Worm (Caenorhabditis elegans) whole organism, young adult: Measurements from ENCODE around the gene btb-18.
A peak's percentile ranks its signal among the peaks of the same experiment; 100 is the strongest.

Experiments
- C06A6.2 ChIP-seq: fragments of 200-800 bp; sonication (Bioruptor generic); conservative IDR thresholded peaks from 2 replicates; pipeline ENCODE4 v1.3.6; 2022; ENCODE audit warnings: missing genetic modification characterization, missing compliant biosample characterization
- C17E4.6 ChIP-seq: fragments of 200-800 bp; sonication (Bioruptor generic); IDR thresholded peaks from 2 replicates; pipeline ENCODE4 v1.3.6; 2022; ENCODE audit warnings: missing genetic modification reagents, missing genetic modification characterization, missing compliant biosample characterization
- D2030.7 ChIP-seq: fragments of 200-800 bp; sonication (Bioruptor generic); IDR thresholded peaks from 2 replicates; pipeline ENCODE4 v1.3.6; 2022; ENCODE audit warnings: missing genetic modification reagents, missing genetic modification characterization, missing compliant biosample characterization
- F10E7.11 ChIP-seq: sonication (generic microtip); optimal IDR thresholded peaks from 2 replicates; lab custom pipeline; 2017; ENCODE audit warnings: mild to moderate bottlenecking, missing genetic modification characterization, moderate library complexity, missing compliant biosample characterization
- F23B12.7 ChIP-seq: sonication (generic microtip); optimal IDR thresholded peaks from 2 replicates; lab custom pipeline; 2017; ENCODE audit warnings: missing genetic modification characterization, mild to moderate bottlenecking, missing compliant biosample characterization, antibody characterized with exemption, moderate library complexity; ENCODE audit not compliant: insufficient read depth
- F33H1.4 ChIP-seq: fragments of 200-800 bp; sonication (Bioruptor generic); IDR thresholded peaks from 2 replicates; pipeline ENCODE4 v1.3.6; 2022; ENCODE audit warnings: missing genetic modification reagents, missing genetic modification characterization, missing compliant biosample characterization
- F49E8.2 ChIP-seq: sonication (generic microtip); optimal IDR thresholded peaks from 3 replicates; lab custom pipeline; 2017; ENCODE audit warnings: missing genetic modification characterization, mild to moderate bottlenecking, missing compliant biosample characterization, antibody characterized with exemption, moderate library complexity; ENCODE audit not compliant: insufficient read depth
- T26A5.8 ChIP-seq: sonication (generic microtip); optimal IDR thresholded peaks from 2 replicates; lab custom pipeline; 2016; ENCODE audit warnings: missing genetic modification characterization, missing compliant biosample characterization
- Y53F4B.3 ChIP-seq: fragments of 200-800 bp; sonication (Bioruptor generic); IDR thresholded peaks from 2 replicates; pipeline ENCODE4 v1.3.6; 2022; ENCODE audit warnings: missing genetic modification reagents, missing genetic modification characterization, missing compliant biosample characterization
- Y67H2A.10 ChIP-seq: fragments of 200-800 bp; sonication (Bioruptor generic); conservative IDR thresholded peaks from 2 replicates; pipeline ENCODE4 v1.3.6; 2022; ENCODE audit warnings: missing genetic modification reagents, missing genetic modification characterization, missing compliant biosample characterization
- Y95B8A.8 ChIP-seq: fragments of 200-800 bp; sonication (Bioruptor generic); IDR thresholded peaks from 2 replicates; pipeline ENCODE4 v1.3.6; 2022; ENCODE audit warnings: missing genetic modification reagents, missing genetic modification characterization, missing compliant biosample characterization
- ZK185.1 ChIP-seq: sonication (generic microtip); optimal IDR thresholded peaks from 2 replicates; lab custom pipeline; 2016; ENCODE audit warnings: mild to moderate bottlenecking, missing genetic modification characterization, missing compliant biosample characterization; ENCODE audit not compliant: poor library complexity, severe bottlenecking
- attf-3 ChIP-seq: fragments of 200-800 bp; sonication (Bioruptor generic); conservative IDR thresholded peaks from 2 replicates; pipeline ENCODE4 v1.3.6; 2022; ENCODE audit warnings: missing genetic modification reagents, missing genetic modification characterization, missing compliant biosample characterization
- bed-1 ChIP-seq: fragments of 200-800 bp; sonication (Bioruptor generic); IDR thresholded peaks from 2 replicates; pipeline ENCODE4 v1.3.6; 2022; ENCODE audit warnings: missing genetic modification reagents, missing genetic modification characterization, missing compliant biosample characterization
- ceh-79 ChIP-seq: sonication (generic microtip); optimal IDR thresholded peaks from 2 replicates; lab custom pipeline; 2017; ENCODE audit warnings: mild to moderate bottlenecking, missing genetic modification characterization, missing compliant biosample characterization
- ceh-91 ChIP-seq: fragments of 200-800 bp; sonication (Bioruptor generic); IDR thresholded peaks from 2 replicates; pipeline ENCODE4 v1.3.6; 2022; ENCODE audit warnings: missing genetic modification reagents, missing genetic modification characterization, missing compliant biosample characterization
- egl-18 ChIP-seq: fragments of 200-800 bp; sonication (Bioruptor generic); IDR thresholded peaks from 2 replicates; pipeline ENCODE4 v1.3.6; 2022; ENCODE audit warnings: missing genetic modification reagents, missing genetic modification characterization, missing compliant biosample characterization
- hlh-12 ChIP-seq: sonication (generic microtip); optimal IDR thresholded peaks from 2 replicates; lab custom pipeline; 2016; ENCODE audit warnings: missing genetic modification characterization, missing compliant biosample characterization
- hmg-1.2 ChIP-seq: fragments of 200-800 bp; sonication (Bioruptor generic); IDR thresholded peaks from 2 replicates; pipeline ENCODE4 v1.3.6; 2022; ENCODE audit warnings: missing genetic modification reagents, missing genetic modification characterization, missing compliant biosample characterization
- hrde-1 ChIP-seq: sonication (generic microtip); optimal IDR thresholded peaks from 2 replicates; lab custom pipeline; 2016; ENCODE audit warnings: missing genetic modification characterization, mild to moderate bottlenecking, missing compliant biosample characterization, moderate library complexity, missing genotype, missing genetic modification reagents, borderline replicate concordance
- lin-35 ChIP-seq, 3 experiments: fragments of 150-350 bp in 2 of 3; sonication (generic microtip) in 1 of 3; optimal IDR thresholded peaks; 2 replicates each; lab custom pipeline; 2014 to 2018; ENCODE audit warnings: missing biosample characterization in 3 of 3, missing genetic modification characterization in 3 of 3, missing genetic modification reagents in 3 of 3
- lsl-1 ChIP-seq: fragments of 200-800 bp; sonication (Bioruptor generic); optimal IDR thresholded peaks from 2 replicates; lab custom pipeline; 2018; ENCODE audit warnings: mild to moderate bottlenecking, missing genetic modification characterization, moderate library complexity, missing compliant biosample characterization
- madf-6 ChIP-seq: fragments of 200-800 bp; sonication (Bioruptor generic); IDR thresholded peaks from 2 replicates; pipeline ENCODE4 v1.3.6; 2022; ENCODE audit warnings: missing genetic modification reagents, missing genetic modification characterization, missing compliant biosample characterization
- madf-8 ChIP-seq: fragments of 200-800 bp; sonication (Bioruptor generic); conservative IDR thresholded peaks from 2 replicates; pipeline ENCODE4 v1.3.6; 2022; ENCODE audit warnings: missing genetic modification reagents, missing genetic modification characterization, missing compliant biosample characterization
- nfya-1 ChIP-seq: sonication (generic microtip); optimal IDR thresholded peaks from 2 replicates; lab custom pipeline; 2017; ENCODE audit warnings: antibody characterized with exemption, missing compliant biosample characterization, missing genetic modification characterization, borderline replicate concordance; ENCODE audit not compliant: insufficient read depth
- nfyb-1 ChIP-seq: fragments of 200-800 bp; sonication (Bioruptor generic); IDR thresholded peaks from 2 replicates; pipeline ENCODE4 v1.3.6; 2022; ENCODE audit warnings: missing genetic modification reagents, missing genetic modification characterization, missing compliant biosample characterization
- nhr-80 ChIP-seq: sonication (generic microtip); optimal IDR thresholded peaks from 2 replicates; lab custom pipeline; 2016; ENCODE audit warnings: missing genetic modification characterization, missing compliant biosample characterization
- pha-4 ChIP-seq: fragments of 150-350 bp; sonication (generic microtip); optimal IDR thresholded peaks from 2 replicates; lab custom pipeline; 2014; ENCODE audit warnings: missing biosample characterization, missing genetic modification reagents, missing genetic modification characterization
- rcor-1 ChIP-seq: fragments of 200-800 bp; sonication (Bioruptor generic); IDR thresholded peaks from 2 replicates; pipeline ENCODE4 v1.3.6; 2022; ENCODE audit warnings: missing genetic modification reagents, missing genetic modification characterization, missing compliant biosample characterization
- rpc-1 ChIP-seq, 2 experiments: fragments of 150-350 bp in 1 of 2; sonication (generic microtip) in 1 of 2; optimal IDR thresholded peaks; 2 replicates each; lab custom pipeline; 2014 to 2018; ENCODE audit warnings: missing biosample characterization in 1 of 2, missing genetic modification characterization in 1 of 2, missing genetic modification reagents in 1 of 2, missing genotype in 1 of 2
- sdz-38 ChIP-seq: sonication (generic microtip); optimal IDR thresholded peaks from 2 replicates; lab custom pipeline; 2016; ENCODE audit warnings: missing genotype, missing genetic modification characterization, missing compliant biosample characterization
- snpc-1.1 ChIP-seq: sonication (generic microtip); optimal IDR thresholded peaks from 2 replicates; lab custom pipeline; 2017; ENCODE audit warnings: missing genetic modification characterization, mild to moderate bottlenecking, missing compliant biosample characterization, antibody characterized with exemption, moderate library complexity, missing genotype, missing genetic modification reagents; ENCODE audit not compliant: insufficient read depth
- somi-1 ChIP-seq: fragments of 200-800 bp; sonication (Bioruptor generic); optimal IDR thresholded peaks from 2 replicates; lab custom pipeline; 2018; ENCODE audit warnings: mild to moderate bottlenecking, missing genetic modification characterization, missing compliant biosample characterization
- tlf-1 ChIP-seq: fragments of 200-800 bp; sonication (Bioruptor generic); optimal IDR thresholded peaks from 2 replicates; lab custom pipeline; 2018; ENCODE audit warnings: mild to moderate bottlenecking, missing genetic modification characterization, missing compliant biosample characterization
- xnd-1 ChIP-seq: sonication (generic microtip); optimal IDR thresholded peaks from 2 replicates; lab custom pipeline; 2016; ENCODE audit warnings: missing genotype, missing genetic modification reagents, missing genetic modification characterization, missing compliant biosample characterization
- zim-3 ChIP-seq: sonication (generic microtip); optimal IDR thresholded peaks from 2 replicates; lab custom pipeline; 2017; ENCODE audit warnings: mild to moderate bottlenecking, missing genetic modification characterization, moderate library complexity, missing compliant biosample characterization
- ztf-18 ChIP-seq: sonication (generic microtip); optimal IDR thresholded peaks from 2 replicates; lab custom pipeline; 2016; ENCODE audit warnings: missing genotype, mild to moderate bottlenecking, missing genetic modification characterization, missing compliant biosample characterization
- ztf-22 ChIP-seq: fragments of 200-800 bp; sonication (Bioruptor generic); optimal IDR thresholded peaks from 2 replicates; lab custom pipeline; 2018; ENCODE audit warnings: mild to moderate bottlenecking, missing genetic modification characterization, moderate library complexity, missing compliant biosample characterization
- ztf-3 ChIP-seq: fragments of 200-800 bp; sonication (Bioruptor generic); optimal IDR thresholded peaks from 2 replicates; lab custom pipeline; 2018; ENCODE audit warnings: mild to moderate bottlenecking, missing genetic modification characterization, missing compliant biosample characterization
- ztf-6 ChIP-seq: fragments of 200-800 bp; sonication (Bioruptor generic); IDR thresholded peaks from 2 replicates; pipeline ENCODE4 v1.3.6; 2022; ENCODE audit warnings: missing genetic modification reagents, missing genetic modification characterization, missing compliant biosample characterization

Gene btb-18

DNA sequence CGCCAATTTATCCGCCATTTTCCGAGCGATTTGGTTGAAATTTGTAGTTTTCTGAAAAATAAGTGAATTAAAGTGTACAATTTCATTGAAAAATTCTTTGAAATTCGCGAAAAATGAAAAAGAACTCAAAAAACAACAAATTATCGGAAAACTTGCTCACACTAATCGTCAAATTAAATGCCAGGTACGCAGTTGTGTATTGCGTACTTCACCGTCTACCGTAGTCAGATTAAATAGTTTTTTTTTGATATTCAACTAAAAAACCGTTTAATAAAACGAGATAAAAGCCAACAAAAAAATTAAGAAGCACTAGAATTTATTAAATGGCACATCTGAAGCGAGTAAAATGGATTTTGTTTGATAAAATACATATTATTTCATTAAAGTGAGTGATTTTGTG is 46.9 kb downstream of the btb-18 start, which contains the start of gene bath-28:
bath-28 (minus strand) TSS at position 51 of the 400 bp plus-strand sequence.
- TF ChIP-seq lsl-1 (GFP tag; lab: Kevin White, UChicago) (peak; percentile 72), D2030.7 (GFP tag; lab: Robert Waterston, UW) (peak; percentile 36; the same call in 1 of the 2 replicates), madf-6 (GFP tag; lab: Robert Waterston, UW) (peak; percentile 54; the same call in 1 of the 2 replicates), T26A5.8 (no peak)

DNA sequence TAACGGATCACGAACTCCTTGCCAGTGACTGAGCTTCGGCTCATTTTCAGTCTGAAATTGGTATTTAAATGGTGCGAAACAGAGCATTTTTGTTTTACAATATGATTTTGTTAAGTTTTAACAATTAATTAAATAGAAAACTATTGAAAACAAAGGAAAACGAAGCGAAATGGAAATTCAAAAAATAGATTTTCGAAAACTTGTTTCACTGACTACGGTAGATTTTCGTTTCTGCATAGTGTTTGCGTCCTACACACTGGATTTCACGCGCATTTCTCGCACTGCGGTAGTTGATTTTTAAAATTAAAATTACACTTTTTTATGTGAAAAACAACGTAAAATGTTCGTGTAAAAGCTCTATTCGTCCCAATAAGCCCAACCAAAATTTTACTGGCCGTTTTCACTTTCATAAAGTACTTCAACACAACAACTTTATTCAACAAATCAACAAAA is 48.3 kb downstream of the btb-18 start, which contains the start of gene bath-30:
bath-30 (minus strand) TSS at position 51 of the 453 bp plus-strand sequence.
- TF ChIP-seq madf-6 (GFP tag; lab: Robert Waterston, UW) (peak; percentile 52), F49E8.2 (tag; lab: Kevin White, UChicago) (peak; percentile 13), Y53F4B.3 (GFP tag; lab: Robert Waterston, UW) (no peak), F23B12.7 (tag; lab: Kevin White, UChicago) (no peak), ceh-91 (GFP tag; lab: Robert Waterston, UW) (0 out of 2 replicates have a peak, but pooled peaks have one; percentile 24), lin-35 (GFP tag; optimal IDR thresholded peaks at IDR 0.05; lab: Kevin White, UChicago) (no peak), D2030.7 (GFP tag; lab: Robert Waterston, UW) (peak; percentile 40), snpc-1.1 (peak; percentile 13), nfya-1 (tag; lab: Kevin White, UChicago) (no peak), hlh-12 (tag; lab: Kevin White, UChicago) (no peak), rpc-1 (optimal IDR thresholded peaks at IDR 0.05; lab: Kevin White, UChicago) (no peak), rpc-1 (tag; optimal IDR thresholded peaks at IDR 0.05; lab: Kevin White, UChicago) (no peak), lsl-1 (GFP tag; lab: Kevin White, UChicago) (peak; percentile 81)

DNA sequence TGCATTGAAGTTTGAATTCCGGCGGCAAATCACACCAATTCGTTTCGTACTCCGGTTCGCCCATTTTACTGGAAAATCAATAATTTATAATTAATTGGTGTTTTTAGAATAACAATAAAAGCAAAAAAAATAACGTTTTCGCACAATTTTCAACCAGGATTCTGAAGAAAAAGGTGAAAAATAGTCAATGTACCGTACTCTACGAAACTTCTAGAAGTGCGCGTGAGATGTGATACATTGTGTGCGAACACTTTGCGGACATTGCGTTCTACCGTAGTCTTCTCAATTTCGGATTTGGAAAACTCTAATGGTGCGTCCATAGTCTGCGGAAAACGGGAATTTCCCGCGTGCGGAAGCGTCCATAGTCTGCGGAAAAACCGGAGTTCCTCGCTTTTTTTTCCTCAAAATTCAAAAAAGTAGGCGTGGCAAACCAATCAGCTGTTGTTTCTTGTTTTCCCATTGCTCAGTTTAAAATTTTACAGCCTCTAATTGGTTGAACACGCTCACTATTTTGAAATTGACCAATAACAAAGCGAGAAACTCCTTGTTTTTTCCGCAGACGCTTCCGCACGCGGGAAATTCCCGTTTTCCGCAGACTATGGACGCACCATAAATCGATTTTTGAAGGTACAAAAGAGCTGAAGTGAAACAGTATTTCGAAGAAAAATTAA is 50.1 kb downstream of the btb-18 start, which contains the start of the genes F14D2.14 and bath-29:
F14D2.14 (minus strand) TSS at position 51 of the 671 bp plus-strand sequence.
bath-29 (plus strand) TSS at position 621 of the 671 bp plus-strand sequence.
- TF ChIP-seq hrde-1 (no peak), sdz-38 (tag; lab: Kevin White, UChicago) (no peak), rcor-1 (GFP tag; lab: Robert Waterston, UW) (peak; percentile 15; the same call in 1 of the 2 replicates), F33H1.4 (no peak), lin-35 (GFP tag; optimal IDR thresholded peaks at IDR 0.05; lab: Kevin White, UChicago) (no peak), hmg-1.2 (0 out of 2 replicates have a peak, but pooled peaks have one; percentile 5), pha-4 (tag; lab: Kevin White, UChicago) (no peak), F10E7.11 (tag; lab: Kevin White, UChicago) (no peak), xnd-1 (tag; lab: Kevin White, UChicago) (peak; percentile 15), bed-1 (GFP tag; lab: Robert Waterston, UW) (no peak), egl-18 (no peak), T26A5.8 (no peak), Y67H2A.10 (no peak), somi-1 (GFP tag; lab: Kevin White, UChicago) (no peak), nfyb-1 (peak; percentile 70; the same call in 1 of the 2 replicates), zim-3 (tag; lab: Kevin White, UChicago) (no peak), ZK185.1 (tag; lab: Kevin White, UChicago) (no peak), C06A6.2 (GFP tag; lab: Robert Waterston, UW) (no peak), Y95B8A.8 (GFP tag; lab: Robert Waterston, UW) (0 out of 2 replicates have a peak, but pooled peaks have one; percentile 10), C17E4.6 (GFP tag; lab: Robert Waterston, UW) (no peak), ceh-79 (no peak), nhr-80 (no peak), Y53F4B.3 (GFP tag; lab: Robert Waterston, UW) (no peak), lsl-1 (GFP tag; lab: Kevin White, UChicago) (peak; percentile 71), madf-8 (0 out of 2 replicates have a peak, but pooled peaks have one; percentile 45), madf-6 (GFP tag; lab: Robert Waterston, UW) (peak; percentile 84), ztf-18 (tag; lab: Kevin White, UChicago) (no peak), ztf-22 (GFP tag; lab: Kevin White, UChicago) (no peak), attf-3 (GFP tag; lab: Robert Waterston, UW) (no peak), ztf-6 (no peak), tlf-1 (no peak), ztf-3 (GFP tag; lab: Kevin White, UChicago) (no peak)
